Worm (Caenorhabditis elegans) whole organism, L1 larva: ENCODE results near the gene emb-8.

ENCODE experiments used
- C04F5.9 ChIP-seq: sonication (generic microtip); optimal IDR thresholded peaks from 2 replicates; lab custom pipeline; 2016; ENCODE audit warnings: missing genetic modification characterization, missing compliant biosample characterization
- C16A3.4 ChIP-seq: fragments of 150-350 bp; optimal IDR thresholded peaks from 2 replicates; lab custom pipeline; 2014; ENCODE audit warnings: missing biosample characterization, missing genetic modification characterization
- F16B12.6 ChIP-seq: fragments of 150-350 bp; optimal IDR thresholded peaks from 2 replicates; lab custom pipeline; 2014; ENCODE audit warnings: missing biosample characterization, missing genetic modification characterization
- Y116A8C.19 ChIP-seq: sonication (generic microtip); optimal IDR thresholded peaks from 2 replicates; lab custom pipeline; 2016; ENCODE audit warnings: missing compliant biosample characterization, missing genetic modification characterization, borderline replicate concordance
- aha-1 ChIP-seq: fragments of 150-350 bp; optimal IDR thresholded peaks from 2 replicates; lab custom pipeline; 2014; ENCODE audit warnings: missing biosample characterization, missing genetic modification characterization
- ama-1 ChIP-seq: fragments of 150-350 bp; optimal IDR thresholded peaks from 2 replicates; lab custom pipeline; 2014
- blmp-1 ChIP-seq: fragments of 150-350 bp; optimal IDR thresholded peaks from 2 replicates; lab custom pipeline; 2014; ENCODE audit warnings: missing biosample characterization, missing genetic modification characterization
- ceh-82 ChIP-seq, 3 experiments: fragments of 150-350 bp in 1 of 3; sonication (generic microtip) in 2 of 3; optimal IDR thresholded peaks; 2 replicates each; lab custom pipeline; 2014 to 2017; ENCODE audit warnings: missing biosample characterization in 3 of 3, missing genetic modification characterization in 3 of 3
- ceh-88 ChIP-seq: fragments of 200-800 bp; sonication (Bioruptor generic); IDR thresholded peaks from 2 replicates; pipeline ENCODE4 v1.3.6; 2022; ENCODE audit warnings: missing genetic modification characterization, missing compliant biosample characterization
- ces-1 ChIP-seq: fragments of 150-350 bp; optimal IDR thresholded peaks from 2 replicates; lab custom pipeline; 2014; ENCODE audit warnings: missing biosample characterization, missing genetic modification reagents, missing genetic modification characterization
- dpl-1 ChIP-seq, 3 experiments: fragments of 150-350 bp in 2 of 3; sonication (generic microtip) in 1 of 3; optimal IDR thresholded peaks; 2 replicates each; lab custom pipeline; 2014 to 2017; ENCODE audit warnings: missing biosample characterization in 3 of 3, missing genetic modification characterization in 3 of 3, missing genetic modification reagents in 3 of 3
- dsc-1 ChIP-seq: sonication (generic microtip); optimal IDR thresholded peaks from 2 replicates; lab custom pipeline; 2016; ENCODE audit warnings: mild to moderate bottlenecking, missing genetic modification characterization, missing compliant biosample characterization
- efl-1 ChIP-seq, 4 experiments: fragments of 150-350 bp; optimal IDR thresholded peaks in 3 of 4; peaks in 1 of 4; 1 replicate in 1 of 4; 2 replicates in 3 of 4; lab custom pipeline; 2014; ENCODE audit warnings: missing biosample characterization in 2 of 4, missing genetic modification characterization in 2 of 4, missing genetic modification reagents in 2 of 4
- egl-27 ChIP-seq, 2 experiments: fragments of 150-350 bp in 1 of 2; sonication (generic microtip); optimal IDR thresholded peaks; 3 replicates each; lab custom pipeline; 2017 to 2018; ENCODE audit warnings: missing biosample characterization in 2 of 2, missing genetic modification characterization in 2 of 2, missing genetic modification reagents in 2 of 2
- elt-2 ChIP-seq: sonication (generic microtip); optimal IDR thresholded peaks from 2 replicates; lab custom pipeline; 2016; ENCODE audit warnings: missing genetic modification characterization, mild to moderate bottlenecking, inconsistent platforms, missing compliant biosample characterization, missing genetic modification reagents
- ets-5 ChIP-seq: fragments of 200-800 bp; sonication (Bioruptor generic); IDR thresholded peaks from 2 replicates; pipeline ENCODE4 v1.3.6; 2022; ENCODE audit warnings: missing genetic modification characterization, missing compliant biosample characterization
- fkh-10 ChIP-seq: sonication (generic microtip); optimal IDR thresholded peaks from 2 replicates; lab custom pipeline; 2017; ENCODE audit warnings: missing biosample characterization, missing genetic modification reagents, missing genetic modification characterization
- fkh-8 ChIP-seq: sonication (generic microtip); optimal IDR thresholded peaks from 2 replicates; lab custom pipeline; 2016; ENCODE audit warnings: mild to moderate bottlenecking, missing genetic modification characterization, missing compliant biosample characterization
- hpl-2 ChIP-seq: fragments of 150-350 bp; optimal IDR thresholded peaks from 2 replicates; lab custom pipeline; 2014; ENCODE audit warnings: missing biosample characterization, missing genetic modification reagents, missing genetic modification characterization
- lin-13 ChIP-seq: fragments of 150-350 bp; optimal IDR thresholded peaks from 2 replicates; lab custom pipeline; 2014; ENCODE audit warnings: missing biosample characterization, missing genetic modification reagents, missing genetic modification characterization
- lin-15B ChIP-seq: fragments of 150-350 bp; sonication (generic microtip); optimal IDR thresholded peaks from 3 replicates; lab custom pipeline; 2014; ENCODE audit warnings: missing biosample characterization, missing genetic modification characterization
- lin-35 ChIP-seq, 2 experiments: fragments of 150-350 bp; optimal IDR thresholded peaks; 2 replicates each; lab custom pipeline; 2014; ENCODE audit warnings: missing biosample characterization in 2 of 2, missing genetic modification characterization in 2 of 2, missing genetic modification reagents in 2 of 2
- lsy-2 ChIP-seq, 2 experiments: fragments of 150-350 bp; optimal IDR thresholded peaks; 2 replicates each; lab custom pipeline; 2014; ENCODE audit warnings: missing biosample characterization in 2 of 2, missing genetic modification characterization in 2 of 2
- mab-9 ChIP-seq: fragments of 200-800 bp; sonication (Bioruptor generic); IDR thresholded peaks from 2 replicates; pipeline ENCODE4 v1.3.6; 2022; ENCODE audit warnings: missing genetic modification reagents, missing genetic modification characterization, missing compliant biosample characterization
- mef-2 ChIP-seq: fragments of 150-350 bp; optimal IDR thresholded peaks from 2 replicates; lab custom pipeline; 2014; ENCODE audit warnings: missing biosample characterization, missing genetic modification characterization
- nhr-28 ChIP-seq: fragments of 150-350 bp; optimal IDR thresholded peaks from 2 replicates; lab custom pipeline; 2014; ENCODE audit warnings: missing biosample characterization, missing genetic modification characterization
- nhr-76 ChIP-seq: sonication (generic microtip); optimal IDR thresholded peaks from 2 replicates; lab custom pipeline; 2017; ENCODE audit warnings: missing biosample characterization, missing genetic modification characterization
- nhr-77 ChIP-seq: fragments of 150-350 bp; optimal IDR thresholded peaks from 2 replicates; lab custom pipeline; 2014; ENCODE audit warnings: missing biosample characterization, missing genetic modification characterization
- nhr-84 ChIP-seq: sonication (generic microtip); optimal IDR thresholded peaks from 2 replicates; lab custom pipeline; 2017; ENCODE audit warnings: missing biosample characterization, missing genetic modification characterization
- nhr-85 ChIP-seq: sonication (generic microtip); peaks from one replicate; lab custom pipeline; 2016; ENCODE audit warnings: missing genetic modification characterization, inconsistent platforms, missing compliant biosample characterization
- pag-3 ChIP-seq: sonication (generic microtip); optimal IDR thresholded peaks from 2 replicates; lab custom pipeline; 2017; ENCODE audit warnings: missing genetic modification characterization, mild to moderate bottlenecking, missing compliant biosample characterization, antibody characterized with exemption, borderline replicate concordance; ENCODE audit not compliant: insufficient read depth
- pqm-1 ChIP-seq: sonication (generic microtip); optimal IDR thresholded peaks from 3 replicates; lab custom pipeline; 2017; ENCODE audit warnings: missing biosample characterization, missing genetic modification characterization
- rnt-1 ChIP-seq: sonication (generic microtip); optimal IDR thresholded peaks from 2 replicates; lab custom pipeline; 2016; ENCODE audit warnings: mild to moderate bottlenecking, missing genetic modification characterization, moderate library complexity, missing compliant biosample characterization
- snpc-4 ChIP-seq: fragments of 150-350 bp; optimal IDR thresholded peaks from 2 replicates; lab custom pipeline; 2014; ENCODE audit warnings: missing biosample characterization, missing genetic modification characterization
- sup-37 ChIP-seq: fragments of 200-800 bp; sonication (Bioruptor generic); optimal IDR thresholded peaks from 2 replicates; lab custom pipeline; 2018; ENCODE audit warnings: mild to moderate bottlenecking, missing genetic modification characterization, missing compliant biosample characterization
- swsn-7 ChIP-seq: sonication (generic microtip); optimal IDR thresholded peaks from 2 replicates; lab custom pipeline; 2016; ENCODE audit warnings: missing genetic modification characterization, missing compliant biosample characterization
- unc-130 ChIP-seq: fragments of 150-350 bp; optimal IDR thresholded peaks from 2 replicates; lab custom pipeline; 2017; ENCODE audit warnings: missing biosample characterization, missing genetic modification characterization, inconsistent platforms
- unc-62 ChIP-seq: fragments of 150-350 bp; optimal IDR thresholded peaks from 2 replicates; lab custom pipeline; 2014; ENCODE audit warnings: missing biosample characterization, missing genetic modification reagents, missing genetic modification characterization
- unc-86 ChIP-seq: sonication (generic microtip); optimal IDR thresholded peaks from 2 replicates; lab custom pipeline; 2016; ENCODE audit warnings: missing genetic modification characterization, missing compliant biosample characterization
- vab-15 ChIP-seq: sonication (generic microtip); optimal IDR thresholded peaks from 2 replicates; lab custom pipeline; 2017; ENCODE audit warnings: missing genotype, mild to moderate bottlenecking, missing genetic modification characterization, missing compliant biosample characterization

emb-8 gene

ce11 chrIII:5150012-5150411 lies 49.5 kb downstream of the emb-8 start:
- TF ChIP-seq fkh-8 (tag; lab: Kevin White, UChicago), result no peak
- TF ChIP-seq blmp-1 (tag; lab: Kevin White, UChicago), result no peak
- TF ChIP-seq hpl-2, result no peak
- no peak for TF ChIP-seq sup-37 (GFP tag; lab: Kevin White, UChicago)
- TF ChIP-seq nhr-77 (tag; lab: Kevin White, UChicago), result no peak
- TF ChIP-seq swsn-7 (tag; lab: Kevin White, UChicago), result no peak
- TF ChIP-seq nhr-76 (tag; lab: Kevin White, UChicago), result no peak
- no peak for TF ChIP-seq aha-1 (tag; lab: Kevin White, UChicago)
- no peak for TF ChIP-seq pag-3
- TF ChIP-seq Y116A8C.19 (tag; lab: Kevin White, UChicago), result no peak
- no peak for TF ChIP-seq ceh-82 (tag; optimal IDR thresholded peaks at IDR 0.05; lab: Kevin White, UChicago)

ce11 chrIII:5149478-5149877 lies 50.0 kb downstream of the emb-8 start, which contains the start of gene Y54H5A.2:
TSS of gene Y54H5A.2 (minus strand) at chrIII:5149578.
- TF ChIP-seq mab-9 (GFP tag; lab: Robert Waterston, UW) (no peak), dpl-1 (GFP tag; optimal IDR thresholded peaks at IDR 0.05; lab: Kevin White, UChicago) (no peak), lin-35 (GFP tag; optimal IDR thresholded peaks at IDR 0.05; lab: Kevin White, UChicago) (no peak), mef-2 (no peak), ces-1 (GFP tag; lab: Kevin White, UChicago) (no peak), snpc-4 (tag; lab: Kevin White, UChicago) (no peak), fkh-10 (GFP tag; lab: Kevin White, UChicago) (no peak), dsc-1 (tag; lab: Kevin White, UChicago) (no peak), elt-2 (tag; lab: Kevin White, UChicago) (no peak), efl-1 (optimal IDR thresholded peaks at IDR 0.05; lab: Kevin White, UChicago) (no peak), efl-1 (GFP tag; optimal IDR thresholded peaks at IDR 0.05 in 1 of 2; lab: Kevin White, UChicago) (no peak), aha-1 (tag; lab: Kevin White, UChicago) (no peak)

DNA sequence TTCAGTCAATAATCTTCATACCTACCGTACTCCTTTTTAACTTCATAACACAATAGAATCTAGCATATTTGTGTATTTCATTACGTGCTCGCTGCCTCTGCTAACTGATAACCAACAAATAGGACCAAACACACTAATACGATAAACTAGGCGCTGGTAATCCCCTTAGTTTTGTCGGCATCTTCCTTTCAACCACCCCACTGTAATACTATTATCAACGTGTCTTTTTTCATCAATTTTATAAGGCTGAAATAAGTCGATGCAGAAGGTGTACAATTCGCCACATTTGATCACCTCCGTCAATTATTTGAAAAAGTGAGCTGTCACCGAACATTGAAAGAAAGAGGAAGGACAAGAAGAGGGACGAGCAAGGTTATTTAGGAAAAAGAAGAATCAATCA lies 52.0 kb downstream of the emb-8 start:
- TF ChIP-seq nhr-28 (tag; lab: Kevin White, UChicago) (no peak), efl-1 (optimal IDR thresholded peaks at IDR 0.05; lab: Kevin White, UChicago) (no peak), efl-1 (GFP tag; optimal IDR thresholded peaks at IDR 0.05 in 1 of 2; lab: Kevin White, UChicago) (peak in 1 of 2 experiments; percentile 30), elt-2 (tag; lab: Kevin White, UChicago) (peak; percentile 44)
- TF ChIP-seq, all 84 proteins: peak for 2

DNA sequence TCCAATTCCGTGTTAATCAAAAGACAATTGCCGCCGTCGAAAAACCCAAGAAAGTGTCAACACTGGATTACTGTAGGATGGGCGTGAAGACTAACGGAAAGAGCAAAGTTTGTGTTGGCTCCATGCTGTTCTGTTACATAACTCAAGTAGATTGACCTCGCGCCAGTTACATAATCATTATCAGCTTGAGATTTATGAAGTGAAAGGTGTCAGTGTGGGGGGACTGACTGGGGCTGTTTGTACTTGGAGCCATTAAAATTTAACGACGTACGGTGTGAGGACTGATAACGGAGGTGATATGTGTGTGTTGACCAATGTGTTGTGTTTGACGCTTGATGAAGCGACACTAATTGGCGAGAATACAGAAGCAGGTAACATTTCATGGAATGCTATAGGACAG lies 52.7 kb downstream of the emb-8 start:
- TF ChIP-seq ama-1 (lab: Kevin White, UChicago) (no peak), mab-9 (GFP tag; lab: Robert Waterston, UW) (no peak), elt-2 (tag; lab: Kevin White, UChicago) (peak; percentile 51), unc-130 (tag; lab: Kevin White, UChicago) (no peak), nhr-84 (tag; lab: Kevin White, UChicago) (no peak), ets-5 (GFP tag; lab: Robert Waterston, UW) (no peak), lin-35 (GFP tag; optimal IDR thresholded peaks at IDR 0.05; lab: Kevin White, UChicago) (peak in 1 of 2 experiments; percentile 2), ceh-88 (GFP tag; lab: Robert Waterston, UW) (no peak), vab-15 (tag; lab: Kevin White, UChicago) (no peak), pag-3 (no peak), lin-13 (no peak), F16B12.6 (no peak), lsy-2 (tag; optimal IDR thresholded peaks at IDR 0.05; lab: Kevin White, UChicago) (no peak), snpc-4 (tag; lab: Kevin White, UChicago) (no peak), C04F5.9 (tag; lab: Kevin White, UChicago) (no peak), rnt-1 (tag; lab: Kevin White, UChicago) (no peak), unc-62 (GFP tag; lab: Kevin White, UChicago) (no peak), efl-1 (optimal IDR thresholded peaks at IDR 0.05; lab: Kevin White, UChicago) (no peak), efl-1 (GFP tag; optimal IDR thresholded peaks at IDR 0.05 in 1 of 2; lab: Kevin White, UChicago) (peak in 1 of 2 experiments; percentile 85), pqm-1 (no peak), unc-86 (tag; lab: Kevin White, UChicago) (no peak), egl-27 (tag; optimal IDR thresholded peaks at IDR 0.05; lab: Kevin White, UChicago) (no peak), lin-15B (tag; lab: Kevin White, UChicago) (no peak), C16A3.4 (tag; lab: Kevin White, UChicago) (no peak), nhr-85 (tag; lab: Kevin White, UChicago) (no peak)
